Worm (Caenorhabditis elegans): Measurements from ENCODE around the gene T11F9.1.

ce11 chrV:11470210-11470713 lies 10.9 kb downstream of the T11F9.1 start, which contains the start of gene aat-6:
- no peak for TF ChIP-seq tab-1 (GFP tag; IDR thresholded peaks at IDR 0.05)
- TF ChIP-seq cog-1 (tag; optimal IDR thresholded peaks at IDR 0.05), result no peak
- no peak for TF ChIP-seq ztf-23 (GFP tag; IDR thresholded peaks at IDR 0.05)
- TF ChIP-seq ztf-29 (GFP tag; IDR thresholded peaks at IDR 0.05), result no peak

Data from whole organism, midembryonic.